Worm (Caenorhabditis elegans) whole organism, L1 larva: ENCODE measurements around the gene sdz-9.

Experiments
- F16B12.6 ChIP-seq: fragments of 150-350 bp; optimal IDR thresholded peaks from 2 replicates; lab custom pipeline; 2014; ENCODE audit warnings: missing biosample characterization, missing genetic modification characterization
- aha-1 ChIP-seq: fragments of 150-350 bp; optimal IDR thresholded peaks from 2 replicates; lab custom pipeline; 2014; ENCODE audit warnings: missing biosample characterization, missing genetic modification characterization
- alr-1 ChIP-seq: fragments of 200-800 bp; sonication (Bioruptor generic); optimal IDR thresholded peaks from 2 replicates; lab custom pipeline; 2018; ENCODE audit warnings: borderline replicate concordance, mild to moderate bottlenecking, missing genetic modification characterization, missing compliant biosample characterization
- aly-2 ChIP-seq: fragments of 150-350 bp; optimal IDR thresholded peaks from 2 replicates; lab custom pipeline; 2014; ENCODE audit warnings: missing biosample characterization, missing genetic modification characterization
- ceh-63 ChIP-seq: fragments of 200-800 bp; sonication (Bioruptor generic); optimal IDR thresholded peaks from 2 replicates; lab custom pipeline; 2018; ENCODE audit warnings: mild to moderate bottlenecking, missing genetic modification characterization, missing compliant biosample characterization
- ceh-82 ChIP-seq, 3 experiments: fragments of 150-350 bp in 1 of 3; sonication (generic microtip) in 2 of 3; optimal IDR thresholded peaks; 2 replicates each; lab custom pipeline; 2014 to 2017; ENCODE audit warnings: missing biosample characterization in 3 of 3, missing genetic modification characterization in 3 of 3
- ceh-88 ChIP-seq: fragments of 200-800 bp; sonication (Bioruptor generic); IDR thresholded peaks from 2 replicates; pipeline ENCODE4 v1.3.6; 2022; ENCODE audit warnings: missing genetic modification characterization, missing compliant biosample characterization
- ces-1 ChIP-seq: fragments of 150-350 bp; optimal IDR thresholded peaks from 2 replicates; lab custom pipeline; 2014; ENCODE audit warnings: missing biosample characterization, missing genetic modification reagents, missing genetic modification characterization
- efl-1 ChIP-seq, 4 experiments: fragments of 150-350 bp; optimal IDR thresholded peaks in 3 of 4; peaks in 1 of 4; 1 replicate in 1 of 4; 2 replicates in 3 of 4; lab custom pipeline; 2014; ENCODE audit warnings: missing biosample characterization in 2 of 4, missing genetic modification characterization in 2 of 4, missing genetic modification reagents in 2 of 4
- egl-13 ChIP-seq: sonication (generic microtip); optimal IDR thresholded peaks from 2 replicates; lab custom pipeline; 2016; ENCODE audit warnings: missing genotype, missing genetic modification reagents, missing genetic modification characterization, missing compliant biosample characterization
- egl-27 ChIP-seq, 2 experiments: fragments of 150-350 bp in 1 of 2; sonication (generic microtip); optimal IDR thresholded peaks; 3 replicates each; lab custom pipeline; 2017 to 2018; ENCODE audit warnings: missing biosample characterization in 2 of 2, missing genetic modification characterization in 2 of 2, missing genetic modification reagents in 2 of 2
- elt-3 ChIP-seq, 6 experiments: fragments of 150-350 bp in 1 of 6; sonication (generic microtip); optimal IDR thresholded peaks; 2 replicates each; lab custom pipeline; 2017 to 2018; ENCODE audit warnings: missing biosample characterization in 6 of 6, missing genetic modification characterization in 6 of 6, inconsistent platforms in 1 of 6
- fkh-10 ChIP-seq: sonication (generic microtip); optimal IDR thresholded peaks from 2 replicates; lab custom pipeline; 2017; ENCODE audit warnings: missing biosample characterization, missing genetic modification reagents, missing genetic modification characterization
- fkh-8 ChIP-seq: sonication (generic microtip); optimal IDR thresholded peaks from 2 replicates; lab custom pipeline; 2016; ENCODE audit warnings: mild to moderate bottlenecking, missing genetic modification characterization, missing compliant biosample characterization
- hlh-4 ChIP-seq: sonication (generic microtip); optimal IDR thresholded peaks from 2 replicates; lab custom pipeline; 2016; ENCODE audit warnings: mild to moderate bottlenecking, missing genetic modification characterization, missing compliant biosample characterization
- irx-1 ChIP-seq: sonication (generic microtip); optimal IDR thresholded peaks from 2 replicates; lab custom pipeline; 2016; ENCODE audit warnings: missing genetic modification characterization, missing compliant biosample characterization
- lin-13 ChIP-seq: fragments of 150-350 bp; optimal IDR thresholded peaks from 2 replicates; lab custom pipeline; 2014; ENCODE audit warnings: missing biosample characterization, missing genetic modification reagents, missing genetic modification characterization
- lin-14 ChIP-seq: fragments of 200-800 bp; sonication (Bioruptor generic); optimal IDR thresholded peaks from 2 replicates; lab custom pipeline; 2018; ENCODE audit warnings: mild to moderate bottlenecking, missing genetic modification characterization, moderate library complexity, missing compliant biosample characterization
- lir-3 ChIP-seq: sonication (generic microtip); optimal IDR thresholded peaks from 2 replicates; lab custom pipeline; 2016; ENCODE audit warnings: mild to moderate bottlenecking, missing genetic modification characterization, moderate library complexity, missing compliant biosample characterization; ENCODE audit not compliant: poor library complexity
- mab-9 ChIP-seq: fragments of 200-800 bp; sonication (Bioruptor generic); IDR thresholded peaks from 2 replicates; pipeline ENCODE4 v1.3.6; 2022; ENCODE audit warnings: missing genetic modification reagents, missing genetic modification characterization, missing compliant biosample characterization
- mdl-1 ChIP-seq, 2 experiments: fragments of 150-350 bp; optimal IDR thresholded peaks; 2 replicates each; lab custom pipeline; 2014 to 2017; ENCODE audit warnings: missing biosample characterization in 2 of 2, missing genetic modification characterization in 2 of 2, inconsistent platforms in 1 of 2
- mef-2 ChIP-seq: fragments of 150-350 bp; optimal IDR thresholded peaks from 2 replicates; lab custom pipeline; 2014; ENCODE audit warnings: missing biosample characterization, missing genetic modification characterization
- nhr-12 ChIP-seq: sonication (generic microtip); optimal IDR thresholded peaks from 2 replicates; lab custom pipeline; 2017; ENCODE audit warnings: missing biosample characterization, missing genetic modification characterization
- nhr-20 ChIP-seq: sonication (generic microtip); optimal IDR thresholded peaks from 2 replicates; lab custom pipeline; 2016; ENCODE audit warnings: mild to moderate bottlenecking, missing genetic modification characterization, missing compliant biosample characterization
- nhr-237 ChIP-seq: fragments of 150-350 bp; optimal IDR thresholded peaks from 2 replicates; lab custom pipeline; 2014; ENCODE audit warnings: missing biosample characterization, missing genetic modification characterization
- nhr-28 ChIP-seq: fragments of 150-350 bp; optimal IDR thresholded peaks from 2 replicates; lab custom pipeline; 2014; ENCODE audit warnings: missing biosample characterization, missing genetic modification characterization
- nhr-47 ChIP-seq: sonication (generic microtip); optimal IDR thresholded peaks from 2 replicates; lab custom pipeline; 2016; ENCODE audit warnings: mild to moderate bottlenecking, missing genetic modification characterization, moderate library complexity, missing compliant biosample characterization
- nhr-71 ChIP-seq: sonication (generic microtip); optimal IDR thresholded peaks from 2 replicates; lab custom pipeline; 2016; ENCODE audit warnings: mild to moderate bottlenecking, missing genetic modification characterization, moderate library complexity, missing compliant biosample characterization
- nhr-76 ChIP-seq: sonication (generic microtip); optimal IDR thresholded peaks from 2 replicates; lab custom pipeline; 2017; ENCODE audit warnings: missing biosample characterization, missing genetic modification characterization
- nhr-90 ChIP-seq: sonication (generic microtip); optimal IDR thresholded peaks from 2 replicates; lab custom pipeline; 2016; ENCODE audit warnings: mild to moderate bottlenecking, missing genetic modification characterization, missing compliant biosample characterization; ENCODE audit not compliant: poor library complexity
- pax-3 ChIP-seq: fragments of 200-800 bp; sonication (Bioruptor generic); optimal IDR thresholded peaks from 2 replicates; lab custom pipeline; 2018; ENCODE audit warnings: mild to moderate bottlenecking, missing genetic modification characterization, moderate library complexity, missing compliant biosample characterization
- pqm-1 ChIP-seq: sonication (generic microtip); optimal IDR thresholded peaks from 3 replicates; lab custom pipeline; 2017; ENCODE audit warnings: missing biosample characterization, missing genetic modification characterization
- skn-1 ChIP-seq: fragments of 150-350 bp; optimal IDR thresholded peaks from 2 replicates; lab custom pipeline; 2014; ENCODE audit warnings: missing biosample characterization, missing genetic modification characterization
- snu-23 ChIP-seq: sonication (generic microtip); optimal IDR thresholded peaks from 2 replicates; lab custom pipeline; 2016; ENCODE audit warnings: missing genetic modification characterization, missing compliant biosample characterization
- swsn-7 ChIP-seq: sonication (generic microtip); optimal IDR thresholded peaks from 2 replicates; lab custom pipeline; 2016; ENCODE audit warnings: missing genetic modification characterization, missing compliant biosample characterization
- tbx-2 ChIP-seq: sonication (generic microtip); optimal IDR thresholded peaks from 2 replicates; lab custom pipeline; 2016; ENCODE audit warnings: missing genetic modification characterization, missing compliant biosample characterization
- tlp-1 ChIP-seq: fragments of 150-350 bp; optimal IDR thresholded peaks from 2 replicates; lab custom pipeline; 2014; ENCODE audit warnings: missing biosample characterization, missing genetic modification characterization
- unc-130 ChIP-seq: fragments of 150-350 bp; optimal IDR thresholded peaks from 2 replicates; lab custom pipeline; 2017; ENCODE audit warnings: missing biosample characterization, missing genetic modification characterization, inconsistent platforms
- unc-30 ChIP-seq: sonication (generic microtip); optimal IDR thresholded peaks from 2 replicates; lab custom pipeline; 2017; ENCODE audit warnings: missing biosample characterization, missing genetic modification characterization
- unc-62 ChIP-seq: fragments of 150-350 bp; optimal IDR thresholded peaks from 2 replicates; lab custom pipeline; 2014; ENCODE audit warnings: missing biosample characterization, missing genetic modification reagents, missing genetic modification characterization
- vab-15 ChIP-seq: sonication (generic microtip); optimal IDR thresholded peaks from 2 replicates; lab custom pipeline; 2017; ENCODE audit warnings: missing genotype, mild to moderate bottlenecking, missing genetic modification characterization, missing compliant biosample characterization
- ztf-11 ChIP-seq, 2 experiments: sonication (generic microtip); optimal IDR thresholded peaks; 2 replicates each; lab custom pipeline; 2016 to 2017; ENCODE audit warnings: missing genetic modification characterization in 2 of 2, missing biosample characterization in 1 of 2, missing compliant biosample characterization in 1 of 2

The sdz-9 gene

DNA sequence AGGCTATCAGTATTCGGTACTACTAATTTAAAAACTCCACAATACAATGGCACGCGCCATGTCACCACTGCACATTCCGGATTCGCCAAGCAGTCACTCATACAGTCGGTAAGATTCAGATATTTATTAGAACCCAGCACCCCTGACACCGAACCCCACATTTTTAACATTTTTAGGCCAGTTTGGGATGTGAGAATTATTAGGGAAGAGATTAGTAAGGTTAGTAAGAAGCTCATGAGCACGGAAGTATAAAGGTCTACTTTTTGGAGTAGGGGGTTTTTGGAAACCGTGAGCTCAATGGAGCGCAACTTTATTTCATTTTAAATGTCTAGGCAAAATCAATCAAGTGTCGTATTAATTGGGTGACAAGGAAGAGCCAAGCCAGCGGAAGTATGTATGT, 15.5 kb downstream of the sdz-9 start, which contains the start of gene F29A7.8:
TSS of gene F29A7.8 (minus strand) at position 101 of the 400 bp plus-strand sequence.
- TF ChIP-seq skn-1 (tag; lab: Kevin White, UChicago) (no peak), efl-1 (optimal IDR thresholded peaks at IDR 0.05; lab: Kevin White, UChicago) (no peak), efl-1 (GFP tag; optimal IDR thresholded peaks at IDR 0.05 in 1 of 2; lab: Kevin White, UChicago) (peak in 1 of 2 experiments; percentile 22), fkh-10 (GFP tag; lab: Kevin White, UChicago) (no peak)

ce11 chrII:2756351-2756750, 17.1 kb downstream of the sdz-9 start:
- no peak for TF ChIP-seq alr-1
- no peak for TF ChIP-seq ceh-88 (GFP tag; lab: Robert Waterston, UW)
- TF ChIP-seq nhr-20 (tag; lab: Kevin White, UChicago), result no peak

- TF ChIP-seq aly-2 (tag; lab: Kevin White, UChicago) (no peak), egl-13 (tag; lab: Kevin White, UChicago) (no peak), hlh-4 (tag; lab: Kevin White, UChicago) (no peak), elt-3 (tag; optimal IDR thresholded peaks at IDR 0.05; lab: Kevin White, UChicago) (no peak), nhr-12 (no peak), mef-2 (tag; lab: Kevin White, UChicago) (no peak), lin-14 (GFP tag; lab: Kevin White, UChicago) (no peak), ceh-88 (GFP tag; lab: Robert Waterston, UW) (no peak), nhr-71 (tag; lab: Kevin White, UChicago) (no peak), nhr-237 (no peak)
Observed at ce11 chrII:2754595-2754994, 18.8 kb downstream of the sdz-9 start.

DNA sequence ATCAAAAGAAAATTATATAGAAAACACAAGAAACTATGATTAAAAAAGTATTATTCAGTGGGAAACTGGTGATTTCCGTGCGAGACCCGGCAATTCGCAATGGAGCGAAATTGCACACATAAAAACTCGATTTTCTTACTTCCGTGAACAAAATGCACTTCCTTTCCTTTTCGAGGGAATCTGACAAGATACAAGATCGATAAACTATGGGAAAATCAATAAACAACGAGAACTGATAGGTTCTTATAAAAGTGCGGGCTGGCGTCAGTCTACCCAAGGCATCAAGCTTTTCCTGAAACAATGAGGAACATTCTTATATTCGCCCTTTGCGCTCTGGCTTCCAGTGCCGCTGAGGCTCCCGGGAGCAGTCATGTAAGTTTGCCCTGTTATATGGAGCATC, 20.4 kb downstream of the sdz-9 start, which contains the start of gene F29A7.3:
TSS of gene F29A7.3 (plus strand) at position 301 of the 400 bp plus-strand sequence.
- TF ChIP-seq unc-62 (GFP tag; lab: Kevin White, UChicago) (no peak), nhr-47 (tag; lab: Kevin White, UChicago) (no peak), unc-130 (no peak), ztf-11 (tag; optimal IDR thresholded peaks at IDR 0.05; lab: Kevin White, UChicago) (no peak), lin-13 (GFP tag; lab: Kevin White, UChicago) (no peak), aha-1 (tag; lab: Kevin White, UChicago) (no peak), nhr-237 (no peak), ceh-82 (tag; optimal IDR thresholded peaks at IDR 0.05; lab: Kevin White, UChicago) (no peak), swsn-7 (tag; lab: Kevin White, UChicago) (no peak), ceh-88 (GFP tag; lab: Robert Waterston, UW) (no peak), lir-3 (no peak), nhr-28 (tag; lab: Kevin White, UChicago) (no peak), snu-23 (GFP tag; lab: Kevin White, UChicago) (no peak), mef-2 (tag; lab: Kevin White, UChicago) (no peak), vab-15 (no peak), hlh-4 (tag; lab: Kevin White, UChicago) (no peak)

DNA sequence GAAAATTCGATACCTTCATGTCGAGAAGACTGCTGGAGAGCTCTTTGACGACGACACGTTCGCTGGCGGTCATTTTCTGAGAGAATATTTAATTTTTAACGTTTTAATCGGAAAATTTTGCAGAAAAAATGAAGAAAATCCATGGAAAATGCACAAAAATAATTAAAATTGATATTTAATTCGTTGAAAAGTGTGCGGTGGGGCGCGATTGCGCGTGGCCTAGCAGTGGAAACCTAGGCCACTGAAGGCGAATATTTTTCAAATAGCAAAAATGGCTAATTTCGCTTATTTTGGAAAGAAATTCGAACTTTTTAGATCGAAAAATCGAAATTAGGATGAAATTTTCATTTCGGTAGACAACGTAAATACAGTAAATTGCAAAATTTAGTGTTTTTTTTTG, 20.9 kb downstream of the sdz-9 start, which contains the start of gene F29A7.6:
TSS of gene F29A7.6 (minus strand) at position 76 of the 400 bp plus-strand sequence.
- TF ChIP-seq nhr-90 (peak; percentile 79), unc-30 (no peak), irx-1 (peak; percentile 78), mdl-1 (tag; optimal IDR thresholded peaks at IDR 0.05; lab: Kevin White, UChicago) (peak in 1 of 2 experiments; percentile 2), mab-9 (GFP tag; lab: Robert Waterston, UW) (0 out of 2 replicates have a peak, but pooled peaks have one; percentile 36), ceh-88 (GFP tag; lab: Robert Waterston, UW) (no peak), fkh-8 (tag; lab: Kevin White, UChicago) (peak; percentile 76), egl-27 (tag; optimal IDR thresholded peaks at IDR 0.05; lab: Kevin White, UChicago) (no peak), F16B12.6 (peak; percentile 25), pax-3 (tag; lab: Kevin White, UChicago) (peak; percentile 69), tlp-1 (no peak), pqm-1 (no peak), unc-62 (GFP tag; lab: Kevin White, UChicago) (no peak), egl-13 (tag; lab: Kevin White, UChicago) (peak; percentile 26), lin-13 (GFP tag; lab: Kevin White, UChicago) (peak; percentile 57), nhr-47 (tag; lab: Kevin White, UChicago) (peak; percentile 81), lin-14 (GFP tag; lab: Kevin White, UChicago) (peak; percentile 78), ceh-63 (GFP tag; lab: Kevin White, UChicago) (no peak), ces-1 (no peak), alr-1 (no peak), efl-1 (optimal IDR thresholded peaks at IDR 0.05; lab: Kevin White, UChicago) (peak; percentile 67 to 69), efl-1 (GFP tag; optimal IDR thresholded peaks at IDR 0.05 in 1 of 2; lab: Kevin White, UChicago) (peak; percentile 69 to 92), swsn-7 (tag; lab: Kevin White, UChicago) (peak; percentile 67), nhr-76 (tag; lab: Kevin White, UChicago) (no peak), tbx-2 (tag; lab: Kevin White, UChicago) (peak; percentile 78)
